Fruit fly (Drosophila melanogaster): ENCODE results near the gene CG9395.

DNA sequence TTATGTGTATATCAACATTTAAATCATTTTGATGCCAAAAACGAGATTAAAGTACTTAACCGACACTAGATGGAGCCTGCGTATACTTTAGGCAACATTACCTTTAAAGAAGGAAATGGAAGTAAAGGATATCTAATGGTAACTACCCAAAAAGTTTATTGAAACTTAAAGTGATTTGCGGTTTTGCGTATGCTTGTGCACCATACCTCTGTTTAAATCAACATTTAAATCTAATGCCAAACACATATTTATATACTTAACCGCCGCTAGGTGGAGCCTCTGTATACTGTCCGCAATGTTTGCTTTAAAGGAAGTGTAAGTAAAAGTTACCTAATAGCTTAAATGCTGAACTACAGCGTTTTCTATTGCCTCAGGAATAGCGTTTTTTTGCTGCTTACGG, 29.1 kb downstream of the CG9395 start:
- TF ChIP-seq CTCF (optimal IDR thresholded peaks at IDR 0.05): peak; percentile 61 to 71
- TF ChIP-seq CG8478 (optimal IDR thresholded peaks at IDR 0.05): no peak

Measured in S2 (cell line).